Worm (Caenorhabditis elegans): Measurements from ENCODE around the gene msp-53.

msp-53 gene

ce11 chrIV:5055964-5056588, 8.8 kb downstream of the msp-53 start, which contains the start of gene msp-55:
Gene msp-55 (minus strand): TSS chrIV:5056014.
- no peak for TF ChIP-seq lin-26 (GFP tag; IDR thresholded peaks at IDR 0.05)
- no peak for TF ChIP-seq Y53G8AR.9 (GFP tag; conservative IDR thresholded peaks at IDR 0.05)
- no peak for TF ChIP-seq madf-3 (GFP tag; IDR thresholded peaks at IDR 0.05)
- no peak for TF ChIP-seq nfya-1 (tag; optimal IDR thresholded peaks at IDR 0.05; ENCODE audit: borderline replicate concordance, insufficient read depth)
- TF ChIP-seq ztf-6 (GFP tag; IDR thresholded peaks at IDR 0.05), result no peak
- TF ChIP-seq F22D6.2 (tag; optimal IDR thresholded peaks at IDR 0.05), result no peak
- TF ChIP-seq mxl-1 (tag; optimal IDR thresholded peaks at IDR 0.05), result no peak
- no peak for TF ChIP-seq rec-8 (tag; optimal IDR thresholded peaks at IDR 0.05)
- no peak for TF ChIP-seq F39B2.1 (GFP tag; IDR thresholded peaks at IDR 0.05)
- TF ChIP-seq tbp1 (GFP tag; optimal IDR thresholded peaks at IDR 0.05), result no peak
- TF ChIP-seq Y56A3A.18 (GFP tag; IDR thresholded peaks at IDR 0.05), result no peak
- TF ChIP-seq egl-44 (GFP tag; IDR thresholded peaks at IDR 0.05), result no peak
- no peak for TF ChIP-seq dpff-1 (tag; optimal IDR thresholded peaks at IDR 0.05)
- TF ChIP-seq rpc-1 (optimal IDR thresholded peaks at IDR 0.05), result no peak
- no peak for TF ChIP-seq rpc-1 (tag; optimal IDR thresholded peaks at IDR 0.05)
- TF ChIP-seq xnd-1 (tag; optimal IDR thresholded peaks at IDR 0.05), result no peak
- TF ChIP-seq ceh-79 (tag; optimal IDR thresholded peaks at IDR 0.05), result no peak
- no peak for TF ChIP-seq hmg-1.2 (GFP tag; IDR thresholded peaks at IDR 0.05)
- no peak for TF ChIP-seq sea-2 (GFP tag; IDR thresholded peaks at IDR 0.05)
- no peak for TF ChIP-seq chd-7 (tag; optimal IDR thresholded peaks at IDR 0.05)

DNA sequence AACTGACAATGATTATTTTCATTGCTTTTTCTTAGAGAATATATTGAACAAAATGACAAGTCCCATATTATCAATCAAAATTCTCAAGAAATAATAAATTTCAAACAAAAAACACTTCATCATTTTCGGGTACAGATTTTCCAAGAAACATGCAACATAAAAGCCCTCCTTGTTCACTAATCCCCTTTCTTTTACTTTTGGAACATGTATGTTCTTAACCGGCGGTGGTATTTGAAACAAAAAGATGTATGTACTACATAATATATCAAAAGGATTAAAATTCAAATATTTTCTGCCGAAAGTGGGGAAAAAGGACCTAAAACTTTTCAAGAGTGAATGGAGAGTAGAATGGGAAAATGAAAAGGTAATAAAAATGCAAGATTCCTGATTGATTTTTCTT, 10.6 kb downstream of the msp-53 start:
- no peak for TF ChIP-seq F57C9.4 (tag; optimal IDR thresholded peaks at IDR 0.05)
- TF ChIP-seq bed-1 (GFP tag; IDR thresholded peaks at IDR 0.05), result no peak
- no peak for TF ChIP-seq tlf-1 (GFP tag; optimal IDR thresholded peaks at IDR 0.05)
- no peak for TF ChIP-seq ekl-4 (GFP tag; IDR thresholded peaks at IDR 0.05)
- no peak for TF ChIP-seq F39B2.1 (GFP tag; IDR thresholded peaks at IDR 0.05)
- no peak for TF ChIP-seq egl-18 (GFP tag; IDR thresholded peaks at IDR 0.05)
- no peak for TF ChIP-seq C06A6.2 (GFP tag; conservative IDR thresholded peaks at IDR 0.05)
- TF ChIP-seq mes-4 (tag; optimal IDR thresholded peaks at IDR 0.05), result no peak
- no peak for TF ChIP-seq rcor-1 (GFP tag; IDR thresholded peaks at IDR 0.05)

ce11 chrIV:5045389-5045788, 19.5 kb downstream of the msp-53 start, which contains the start of gene hot-9:
Gene hot-9 (minus strand): TSS chrIV:5045489.
- no peak for TF ChIP-seq Y79H2A.3 (GFP tag; conservative IDR thresholded peaks at IDR 0.05)
- no peak for TF ChIP-seq sdz-38 (tag; optimal IDR thresholded peaks at IDR 0.05)
- TF ChIP-seq Y53F4B.3 (GFP tag; IDR thresholded peaks at IDR 0.05), result no peak
- TF ChIP-seq ama-1 (optimal IDR thresholded peaks at IDR 0.05), result no peak
- TF ChIP-seq ama-1 (GFP tag; optimal IDR thresholded peaks at IDR 0.05), result no peak
- TF ChIP-seq Y67H2A.10 (GFP tag; conservative IDR thresholded peaks at IDR 0.05), result no peak
- no peak for TF ChIP-seq hlh-12 (tag; optimal IDR thresholded peaks at IDR 0.05)
- TF ChIP-seq F57A8.1 (GFP tag; optimal IDR thresholded peaks at IDR 0.05), result no peak
- TF ChIP-seq atf-7 (tag; optimal IDR thresholded peaks at IDR 0.05), result no peak
- TF ChIP-seq nfya-1 (tag; optimal IDR thresholded peaks at IDR 0.05; ENCODE audit: borderline replicate concordance, insufficient read depth), result no peak

- TF ChIP-seq Y79H2A.3 (GFP tag; conservative IDR thresholded peaks at IDR 0.05), result 0 out of 2 replicates have a peak, but pooled peaks have one; percentile 62
- no peak for TF ChIP-seq ama-1 (optimal IDR thresholded peaks at IDR 0.05)
- TF ChIP-seq ama-1 (GFP tag; optimal IDR thresholded peaks at IDR 0.05), result no peak
- peak; percentile 74 for TF ChIP-seq sptf-2 (GFP tag; optimal IDR thresholded peaks at IDR 0.05)
- peak; percentile 12 for TF ChIP-seq snpc-3.4 (tag; optimal IDR thresholded peaks at IDR 0.05)
- TF ChIP-seq ceh-100 (GFP tag; IDR thresholded peaks at IDR 0.05), result peak; percentile 56; the same call in 1 of the 2 replicates
- peak; percentile 32 for TF ChIP-seq lsl-1 (GFP tag; optimal IDR thresholded peaks at IDR 0.05)
- no peak for TF ChIP-seq C06A6.2 (GFP tag; conservative IDR thresholded peaks at IDR 0.05)
- TF ChIP-seq hmg-20 (GFP tag; IDR thresholded peaks at IDR 0.05), result no peak
- TF ChIP-seq sea-2 (GFP tag; IDR thresholded peaks at IDR 0.05), result no peak
- TF ChIP-seq ceh-40 (GFP tag; IDR thresholded peaks at IDR 0.05), result no peak
- no peak for TF ChIP-seq ceh-91 (GFP tag; IDR thresholded peaks at IDR 0.05)
- no peak; the same call in none of the 2 replicates for TF ChIP-seq pbrm-1 (GFP tag; IDR thresholded peaks at IDR 0.05)
- no peak for TF ChIP-seq attf-3 (GFP tag; conservative IDR thresholded peaks at IDR 0.05)
- no peak for TF ChIP-seq Y53G8AR.9 (GFP tag; conservative IDR thresholded peaks at IDR 0.05)
These were observed 26.1 kb downstream of the msp-53 start for ce11 chrIV:5038744-5039143.
